Worm (Caenorhabditis elegans) whole organism, L1 larva: ENCODE results near the gene hsb-1.

Experiments used
- aha-1 ChIP-seq: fragments of 150-350 bp; optimal IDR thresholded peaks from 2 replicates; lab custom pipeline; 2014; ENCODE audit warnings: missing biosample characterization, missing genetic modification characterization
- nhr-77 ChIP-seq: fragments of 150-350 bp; optimal IDR thresholded peaks from 2 replicates; lab custom pipeline; 2014; ENCODE audit warnings: missing biosample characterization, missing genetic modification characterization
- sox-4 ChIP-seq: sonication (generic microtip); optimal IDR thresholded peaks from 2 replicates; lab custom pipeline; 2016; ENCODE audit warnings: missing genetic modification characterization, missing compliant biosample characterization

DNA sequence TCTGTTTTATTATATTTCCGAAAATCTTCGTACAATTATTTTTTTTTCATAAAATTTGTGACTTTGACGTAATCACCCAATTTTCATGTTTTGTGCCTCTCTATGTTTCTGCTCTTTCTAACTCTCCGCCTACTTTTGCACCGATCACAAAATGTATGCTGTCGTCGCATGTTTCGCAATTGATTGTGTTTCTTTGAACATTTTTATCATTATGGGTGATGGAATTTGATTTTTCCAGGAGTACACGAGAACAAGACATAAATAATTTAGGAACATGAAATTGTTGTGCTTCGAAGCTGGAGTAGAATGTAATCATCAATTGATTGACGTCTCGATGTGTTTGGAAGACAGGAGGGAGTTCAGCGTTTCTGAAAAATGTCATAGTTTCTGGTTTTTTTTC is 33.9 kb upstream of the hsb-1 start:
- TF ChIP-seq aha-1 (tag; lab: Kevin White, UChicago), result no peak
- no peak for TF ChIP-seq nhr-77 (tag; lab: Kevin White, UChicago)
- no peak for TF ChIP-seq sox-4
